Fruit fly (Drosophila melanogaster) whole organism, embryonic: ENCODE results near the gene Gnpat.

ENCODE experiments used
- B-H1 ChIP-seq: fragments of 200-800 bp; sonication (Bioruptor generic); IDR thresholded peaks from 3 replicates; pipeline ENCODE4 v1.3.6; 2022; ENCODE audit warnings: missing biosample characterization, missing genetic modification characterization
- CG10366 ChIP-seq: fragments of 200-800 bp; sonication (Bioruptor generic); IDR thresholded peaks from 2 replicates; pipeline ENCODE4 v1.3.6; 2022; ENCODE audit warnings: missing biosample characterization, missing genetic modification characterization
- CG10431 ChIP-seq: fragments of 200-800 bp; sonication (Bioruptor generic); optimal IDR thresholded peaks from 3 replicates; lab custom pipeline; 2018; ENCODE audit warnings: missing biosample characterization, mild to moderate bottlenecking, missing genetic modification characterization
- CG11504 ChIP-seq: fragments of 200-800 bp; sonication (Bioruptor generic); optimal IDR thresholded peaks from 3 replicates; lab custom pipeline; 2019; ENCODE audit warnings: missing biosample characterization, mild to moderate bottlenecking, missing genetic modification characterization, moderate library complexity
- CG11723 ChIP-seq: fragments of 200-800 bp; sonication (Bioruptor generic); optimal IDR thresholded peaks from 2 replicates; lab custom pipeline; 2017; ENCODE audit warnings: missing biosample characterization, mild to moderate bottlenecking, missing genetic modification characterization
- CG12155 ChIP-seq: fragments of 200-800 bp; sonication (Bioruptor generic); optimal IDR thresholded peaks from 3 replicates; lab custom pipeline; 2016; ENCODE audit warnings: missing biosample characterization, missing genetic modification characterization
- CG12236 ChIP-seq: fragments of 200-800 bp; sonication (Bioruptor generic); optimal IDR thresholded peaks from 2 replicates; lab custom pipeline; 2016; ENCODE audit warnings: missing biosample characterization, missing genetic modification characterization
- CG12391 ChIP-seq: fragments of 200-800 bp; sonication (Bioruptor generic); optimal IDR thresholded peaks from 3 replicates; lab custom pipeline; 2018; ENCODE audit warnings: missing biosample characterization, mild to moderate bottlenecking, missing genetic modification characterization, moderate library complexity
- CG12744 ChIP-seq: fragments of 200-800 bp; sonication (Bioruptor generic); optimal IDR thresholded peaks from 2 replicates; lab custom pipeline; 2016; ENCODE audit warnings: missing biosample characterization, missing genetic modification characterization
- CG1529 ChIP-seq: fragments of 200-800 bp; sonication (Bioruptor generic); optimal IDR thresholded peaks from 3 replicates; lab custom pipeline; 2018; ENCODE audit warnings: missing biosample characterization, missing genetic modification characterization
- CG16815 ChIP-seq: fragments of 200-800 bp; sonication (Bioruptor generic); optimal IDR thresholded peaks from 3 replicates; lab custom pipeline; 2017; ENCODE audit warnings: missing biosample characterization, mild to moderate bottlenecking, missing genetic modification characterization
- CG17186 ChIP-seq: fragments of 200-800 bp; sonication (Bioruptor generic); optimal IDR thresholded peaks from 3 replicates; lab custom pipeline; 2017; ENCODE audit warnings: missing biosample characterization, missing genetic modification reagents, missing genetic modification characterization
- CG2202 ChIP-seq: fragments of 200-800 bp; sonication (Bioruptor generic); optimal IDR thresholded peaks from 2 replicates; lab custom pipeline; 2018; ENCODE audit warnings: missing biosample characterization, mild to moderate bottlenecking, missing genetic modification characterization
- CG2889 ChIP-seq: fragments of 200-800 bp; sonication (Bioruptor generic); IDR thresholded peaks from 3 replicates; pipeline ENCODE4 v1.3.6; 2022; ENCODE audit warnings: missing biosample characterization, missing genetic modification characterization
- CG4404 ChIP-seq: fragments of 200-800 bp; sonication (Bioruptor generic); IDR thresholded peaks from 2 replicates; pipeline ENCODE4 v1.3.6; 2022; ENCODE audit warnings: missing biosample characterization, missing genetic modification characterization
- CG5953 ChIP-seq: fragments of 200-800 bp; sonication (Bioruptor generic); IDR thresholded peaks from 2 replicates; pipeline ENCODE4 v1.3.6; 2022; ENCODE audit warnings: missing biosample characterization, missing genetic modification characterization
- CG6254 ChIP-seq: fragments of 200-800 bp; sonication (Bioruptor generic); optimal IDR thresholded peaks from 3 replicates; lab custom pipeline; 2017; ENCODE audit warnings: mild to moderate bottlenecking, missing biosample characterization, missing genetic modification reagents, missing genetic modification characterization
- CG7556 ChIP-seq: fragments of 200-800 bp; sonication (Bioruptor generic); optimal IDR thresholded peaks from 2 replicates; lab custom pipeline; 2017; ENCODE audit warnings: missing biosample characterization, mild to moderate bottlenecking, missing genetic modification characterization
- CG7839 ChIP-seq: fragments of 200-800 bp; sonication (Bioruptor generic); optimal IDR thresholded peaks from 3 replicates; lab custom pipeline; 2018; ENCODE audit warnings: missing biosample characterization, mild to moderate bottlenecking, missing genetic modification characterization, moderate library complexity
- CG8478 ChIP-seq: fragments of >200 bp; optimal IDR thresholded peaks from 2 replicates; lab custom pipeline; 2018
- CG8765 ChIP-seq: fragments of 200-800 bp; sonication (Bioruptor generic); IDR thresholded peaks from 2 replicates; pipeline ENCODE4 v1.3.6; 2022; ENCODE audit warnings: missing biosample characterization, missing genetic modification characterization
- CG9932 ChIP-seq: fragments of 200-800 bp; sonication (Bioruptor generic); IDR thresholded peaks from 2 replicates; pipeline ENCODE4 v1.3.6; 2022; ENCODE audit warnings: missing biosample characterization, missing genetic modification characterization
- D19B ChIP-seq: fragments of 200-800 bp; sonication (Bioruptor generic); optimal IDR thresholded peaks from 2 replicates; lab custom pipeline; 2017; ENCODE audit warnings: missing biosample characterization, mild to moderate bottlenecking, missing genetic modification characterization
- Fer2 ChIP-seq: fragments of 200-800 bp; sonication (Bioruptor generic); optimal IDR thresholded peaks from 2 replicates; lab custom pipeline; 2018; ENCODE audit warnings: missing biosample characterization, mild to moderate bottlenecking, missing genetic modification characterization, moderate library complexity
- Gug ChIP-seq: fragments of 200-800 bp; sonication (Bioruptor generic); IDR thresholded peaks from 4 replicates; pipeline ENCODE4 v1.3.6; 2022; ENCODE audit warnings: missing biosample characterization, missing genetic modification characterization
- NC2β ChIP-seq: fragments of 200-800 bp; sonication (Bioruptor generic); optimal IDR thresholded peaks from 2 replicates; lab custom pipeline; 2016; ENCODE audit warnings: missing biosample characterization, missing genetic modification characterization
- NFAT ChIP-seq: fragments of 200-800 bp; sonication (Bioruptor generic); IDR thresholded peaks from 2 replicates; pipeline ENCODE4 v1.3.6; 2022; ENCODE audit warnings: missing biosample characterization, missing genetic modification characterization
- NfI ChIP-seq: fragments of 200-800 bp; sonication (Bioruptor generic); optimal IDR thresholded peaks from 3 replicates; lab custom pipeline; 2018; ENCODE audit warnings: missing biosample characterization, mild to moderate bottlenecking, missing genetic modification characterization, moderate library complexity
- Oli ChIP-seq: fragments of 200-800 bp; sonication (Bioruptor generic); optimal IDR thresholded peaks from 2 replicates; lab custom pipeline; 2018; ENCODE audit warnings: missing biosample characterization, mild to moderate bottlenecking, missing genetic modification characterization, moderate library complexity
- Poxn ChIP-seq: fragments of 200-800 bp; sonication (Bioruptor generic); IDR thresholded peaks from 2 replicates; pipeline ENCODE4 v1.3.6; 2022; ENCODE audit warnings: missing biosample characterization, missing genetic modification characterization
- Ravus ChIP-seq: fragments of 200-800 bp; sonication (Bioruptor generic); IDR thresholded peaks from 2 replicates; pipeline ENCODE4 v1.3.6; 2022; ENCODE audit warnings: missing biosample characterization, missing genetic modification characterization
- Sox100B ChIP-seq: fragments of 200-800 bp; sonication (Bioruptor generic); optimal IDR thresholded peaks from 3 replicates; lab custom pipeline; 2018; ENCODE audit warnings: missing biosample characterization, mild to moderate bottlenecking, missing genetic modification characterization
- Sry-δ ChIP-seq: fragments of 200-800 bp; sonication (Bioruptor generic); optimal IDR thresholded peaks from 2 replicates; lab custom pipeline; 2016; ENCODE audit warnings: missing biosample characterization, missing genetic modification characterization
- Tbp ChIP-seq: fragments of >200 bp; optimal IDR thresholded peaks from 2 replicates; lab custom pipeline; 2018; ENCODE audit warnings: missing biosample characterization, missing genetic modification characterization
- abd-A ChIP-seq: fragments of 200-800 bp; sonication (Bioruptor generic); optimal IDR thresholded peaks from 3 replicates; lab custom pipeline; 2019; ENCODE audit warnings: missing biosample characterization, mild to moderate bottlenecking, missing genetic modification characterization, moderate library complexity
- ap ChIP-seq: fragments of 200-800 bp; sonication (Bioruptor generic); IDR thresholded peaks from 2 replicates; pipeline ENCODE4 v1.3.6; 2022; ENCODE audit warnings: missing biosample characterization, missing genetic modification characterization
- br ChIP-seq: fragments of >200 bp; optimal IDR thresholded peaks from 2 replicates; lab custom pipeline; 2017
- chn ChIP-seq: fragments of 200-800 bp; sonication (Bioruptor generic); optimal IDR thresholded peaks from 2 replicates; lab custom pipeline; 2016; ENCODE audit warnings: missing biosample characterization, missing genetic modification characterization
- danr ChIP-seq: fragments of 200-800 bp; sonication (Bioruptor generic); IDR thresholded peaks from 2 replicates; pipeline ENCODE4 v1.3.6; 2022; ENCODE audit warnings: missing biosample characterization, missing genetic modification characterization
- exex ChIP-seq: fragments of 200-800 bp; sonication (Bioruptor generic); optimal IDR thresholded peaks from 4 replicates; lab custom pipeline; 2018; ENCODE audit warnings: missing biosample characterization, mild to moderate bottlenecking, missing genetic modification characterization, moderate library complexity
- fd3F ChIP-seq: fragments of 200-800 bp; sonication (Bioruptor generic); optimal IDR thresholded peaks from 2 replicates; lab custom pipeline; 2018; ENCODE audit warnings: missing biosample characterization, mild to moderate bottlenecking, missing genetic modification characterization, moderate library complexity
- gce ChIP-seq: fragments of 200-800 bp; sonication (Bioruptor generic); IDR thresholded peaks from 3 replicates; pipeline ENCODE4 v1.3.6; 2022; ENCODE audit warnings: missing biosample characterization, missing genetic modification characterization
- gem ChIP-seq: fragments of 200-800 bp; sonication (Bioruptor generic); optimal IDR thresholded peaks from 2 replicates; lab custom pipeline; 2019; ENCODE audit warnings: missing biosample characterization, mild to moderate bottlenecking, missing genetic modification characterization, moderate library complexity
- nerfin-2 ChIP-seq: fragments of 200-800 bp; sonication (Bioruptor generic); IDR thresholded peaks from 2 replicates; pipeline ENCODE4 v1.3.6; 2022; ENCODE audit warnings: missing biosample characterization, missing genetic modification characterization; ENCODE audit not compliant: partially characterized antibody
- phol ChIP-seq: fragments of 200-800 bp; sonication (Bioruptor generic); optimal IDR thresholded peaks from 3 replicates; lab custom pipeline; 2018; ENCODE audit warnings: missing biosample characterization, mild to moderate bottlenecking, missing genetic modification characterization, moderate library complexity
- run ChIP-seq: fragments of 200-800 bp; sonication (Bioruptor generic); optimal IDR thresholded peaks from 3 replicates; lab custom pipeline; 2018; ENCODE audit warnings: missing biosample characterization, mild to moderate bottlenecking, missing genetic modification characterization
- salm ChIP-seq: fragments of 200-800 bp; sonication (Bioruptor generic); optimal IDR thresholded peaks from 2 replicates; lab custom pipeline; 2018; ENCODE audit warnings: missing biosample characterization, mild to moderate bottlenecking, missing genetic modification characterization
- toy ChIP-seq: fragments of 200-800 bp; sonication (Bioruptor generic); IDR thresholded peaks from 2 replicates; pipeline ENCODE4 v1.3.6; 2022; ENCODE audit warnings: missing biosample characterization, missing genetic modification characterization
- trh ChIP-seq: fragments of 200-800 bp; sonication (Bioruptor generic); optimal IDR thresholded peaks from 2 replicates; lab custom pipeline; 2016; ENCODE audit warnings: missing biosample characterization, missing genetic modification characterization
- usp ChIP-seq: fragments of >200 bp; optimal IDR thresholded peaks from 2 replicates; lab custom pipeline; 2017; ENCODE audit warnings: missing biosample characterization, missing genetic modification characterization
- vnd ChIP-seq: fragments of 200-800 bp; sonication (Bioruptor generic); IDR thresholded peaks from 3 replicates; pipeline ENCODE4 v1.3.6; 2022; ENCODE audit warnings: missing biosample characterization, missing genetic modification characterization; ENCODE audit not compliant: partially characterized antibody
- wdn ChIP-seq: fragments of 200-800 bp; sonication (Bioruptor generic); IDR thresholded peaks from 2 replicates; pipeline ENCODE4 v1.3.6; 2022; ENCODE audit warnings: missing biosample characterization, missing genetic modification characterization
- zfh1 ChIP-seq: fragments of 200-800 bp; sonication (Bioruptor generic); IDR thresholded peaks from 3 replicates; pipeline ENCODE4 v1.3.6; 2022; ENCODE audit warnings: missing biosample characterization, missing genetic modification characterization

Gnpat gene

dm6 chr3R:25519465-25520071 is 28.8 kb upstream of the Gnpat start (continued):
- TF ChIP-seq vnd (GFP tag; lab: Robert Waterston, UW) = no peak
- no peak for TF ChIP-seq CG8478
- no peak for TF ChIP-seq CG1529
- no peak for TF ChIP-seq D19B (GFP tag; lab: Kevin White, UChicago)
- TF ChIP-seq B-H1 (GFP tag; lab: Robert Waterston, UW) = no peak
- peak; percentile 23 for TF ChIP-seq CG12391 (tag; lab: Kevin White, UChicago)
- no peak for TF ChIP-seq Ravus
- no peak for TF ChIP-seq CG12155 (GFP tag; lab: Kevin White, UChicago)
- TF ChIP-seq run (tag; lab: Kevin White, UChicago) = no peak
- no peak for TF ChIP-seq Sry-δ (GFP tag; lab: Kevin White, UChicago)
- TF ChIP-seq Poxn (GFP tag; lab: Robert Waterston, UW) = no peak
- TF ChIP-seq abd-A = no peak
- TF ChIP-seq CG4404 (GFP tag; lab: Robert Waterston, UW) = no peak
- no peak for TF ChIP-seq CG12236
- peak; percentile 54 for TF ChIP-seq CG7556
- TF ChIP-seq nerfin-2 (GFP tag; lab: Robert Waterston, UW) = no peak
- TF ChIP-seq NFAT (GFP tag; lab: Robert Waterston, UW) = no peak
- TF ChIP-seq CG5953 (GFP tag; lab: Robert Waterston, UW) = no peak
- no peak for TF ChIP-seq NC2β (GFP tag; lab: Kevin White, UChicago)
- TF ChIP-seq chn (GFP tag; lab: Kevin White, UChicago) = peak; percentile 21
- TF ChIP-seq ap (GFP tag; lab: Robert Waterston, UW) = no peak
- TF ChIP-seq Tbp = no peak
- peak; percentile 23 for TF ChIP-seq CG6254 (GFP tag; lab: Kevin White, UChicago)
- TF ChIP-seq CG7839 (tag; lab: Kevin White, UChicago) = peak; percentile 38
- TF ChIP-seq fd3F = no peak
- TF ChIP-seq Fer2 (tag; lab: Kevin White, UChicago) = no peak
- no peak for TF ChIP-seq zfh1
- TF ChIP-seq CG17186 (GFP tag; lab: Kevin White, UChicago) = no peak
- TF ChIP-seq Sox100B (GFP tag; lab: Kevin White, UChicago) = peak; percentile 41
- TF ChIP-seq phol = peak; percentile 36
- TF ChIP-seq danr = no peak
- TF ChIP-seq CG16815 (GFP tag; lab: Kevin White, UChicago) = no peak
- no peak for TF ChIP-seq CG9932 (GFP tag; lab: Robert Waterston, UW)
- TF ChIP-seq usp (GFP tag; lab: Kevin White, UChicago) = no peak
- no peak for TF ChIP-seq CG2889
- TF ChIP-seq CG10431 (GFP tag; lab: Kevin White, UChicago) = no peak
- no peak for TF ChIP-seq NfI (GFP tag; lab: Kevin White, UChicago)
- TF ChIP-seq exex = no peak
- peak; percentile 24 for TF ChIP-seq CG11723 (GFP tag; lab: Kevin White, UChicago)
- TF ChIP-seq wdn = no peak
- no peak for TF ChIP-seq CG2202 (tag; lab: Kevin White, UChicago)
- no peak for TF ChIP-seq gce (GFP tag; lab: Robert Waterston, UW)
- TF ChIP-seq CG11504 (tag; lab: Kevin White, UChicago) = peak; percentile 63
- no peak for TF ChIP-seq CG10366 (GFP tag; lab: Robert Waterston, UW)
- no peak for TF ChIP-seq br
- TF ChIP-seq gem (tag; lab: Kevin White, UChicago) = peak; percentile 60
- no peak for TF ChIP-seq toy
- TF ChIP-seq trh (GFP tag; lab: Kevin White, UChicago) = no peak
- TF ChIP-seq CG12744 (GFP tag; lab: Kevin White, UChicago) = no peak
- TF ChIP-seq Gug (GFP tag; lab: Robert Waterston, UW) = no peak
- TF ChIP-seq CG8765 = no peak
- TF ChIP-seq salm (tag; lab: Kevin White, UChicago) = no peak
- TF ChIP-seq Oli (tag; lab: Kevin White, UChicago) = peak; percentile 40
